Fruit fly (Drosophila melanogaster) whole organism, wandering third instar larva: Measurements from ENCODE around the gene IFT57.

Source experiments
- CG32264 ChIP-seq: fragments of 200-800 bp; sonication (Bioruptor generic); optimal IDR thresholded peaks from 2 replicates; lab custom pipeline; 2016; ENCODE audit warnings: missing biosample characterization, missing genetic modification characterization
- GATAd ChIP-seq: sonication (Bioruptor generic); optimal IDR thresholded peaks from 2 replicates; lab custom pipeline; 2016; ENCODE audit warnings: missing biosample characterization, missing genetic modification characterization
- dmrt93B ChIP-seq: fragments of 200-800 bp; sonication (Bioruptor generic); optimal IDR thresholded peaks from 2 replicates; lab custom pipeline; 2018; ENCODE audit warnings: missing biosample characterization, mild to moderate bottlenecking, missing genetic modification characterization

- TF ChIP-seq dmrt93B (GFP tag; lab: Kevin White, UChicago), result no peak
- TF ChIP-seq CG32264 (GFP tag; lab: Kevin White, UChicago), result no peak
- no peak for TF ChIP-seq GATAd (GFP tag; lab: Kevin White, UChicago)
Observed at dm6 chr2L:3504851-3505250, 25.7 kb upstream of the IFT57 start.
